Worm (Caenorhabditis elegans) whole organism, young adult: ENCODE measurements around the gene skpo-1.
A peak's percentile ranks its signal among the peaks of the same experiment; 100 is the strongest.

ENCODE experiments used
- chd-7 ChIP-seq: sonication (generic microtip); optimal IDR thresholded peaks from 2 replicates; lab custom pipeline; 2016; ENCODE audit warnings: mild to moderate bottlenecking, missing genetic modification characterization, moderate library complexity, missing compliant biosample characterization
- gei-17 ChIP-seq: fragments of 200-800 bp; sonication (Bioruptor generic); optimal IDR thresholded peaks from 2 replicates; lab custom pipeline; 2018; ENCODE audit warnings: mild to moderate bottlenecking, missing genetic modification characterization, missing compliant biosample characterization
- lin-26 ChIP-seq: fragments of 200-800 bp; sonication (Bioruptor generic); IDR thresholded peaks from 2 replicates; pipeline ENCODE4 v1.3.6; 2022; ENCODE audit warnings: missing genetic modification reagents, missing genetic modification characterization, missing compliant biosample characterization
- mes-4 ChIP-seq: sonication (generic microtip); optimal IDR thresholded peaks from 2 replicates; lab custom pipeline; 2016; ENCODE audit warnings: missing genotype, missing genetic modification characterization, missing compliant biosample characterization
- nhr-120 ChIP-seq: fragments of 200-800 bp; sonication (Bioruptor generic); IDR thresholded peaks from 2 replicates; pipeline ENCODE4 v1.3.6; 2022; ENCODE audit warnings: missing genetic modification characterization, missing compliant biosample characterization
- zfh-2 ChIP-seq: fragments of 200-800 bp; sonication (Bioruptor generic); conservative IDR thresholded peaks from 2 replicates; pipeline ENCODE4 v1.3.6; 2022; ENCODE audit warnings: missing genetic modification reagents, missing genetic modification characterization, missing compliant biosample characterization

The skpo-1 gene

DNA sequence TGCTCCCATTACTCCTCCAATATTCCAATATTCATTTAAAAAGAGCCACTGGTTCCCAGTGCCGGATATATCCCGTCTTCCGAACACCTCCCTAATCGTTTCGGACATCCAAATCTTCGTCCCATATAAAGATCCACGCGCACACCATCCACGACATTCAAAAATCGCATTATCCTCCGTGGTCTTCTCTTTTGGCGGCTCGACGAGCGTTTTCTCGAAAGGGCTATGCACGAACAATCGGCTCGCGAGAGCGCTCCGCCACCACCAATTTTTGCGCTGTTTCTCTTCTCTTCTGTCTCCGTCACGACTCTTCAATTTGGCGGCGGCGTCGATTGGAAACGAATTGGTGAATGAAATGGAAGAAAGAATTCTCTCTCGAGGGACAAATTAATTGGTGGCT lies 51.4 kb downstream of the skpo-1 start:
- TF ChIP-seq gei-17 (GFP tag; lab: Kevin White, UChicago) (no peak), nhr-120 (GFP tag; lab: Robert Waterston, UW) (no peak), chd-7 (no peak), lin-26 (GFP tag; lab: Robert Waterston, UW) (no peak), zfh-2 (GFP tag; lab: Robert Waterston, UW) (peak; percentile 61; the same call in 1 of the 2 replicates), mes-4 (tag; lab: Kevin White, UChicago) (no peak)
